Fruit fly (Drosophila melanogaster) S2 (cell line): ENCODE data around the gene Pdk1.

Experiments
- CG8478 ChIP-seq: fragments of >200 bp; optimal IDR thresholded peaks from 2 replicates; lab custom pipeline; 2018
- CTCF ChIP-seq, 2 experiments: fragments of >200 bp; optimal IDR thresholded peaks; 2 replicates each; lab custom pipeline; 2018

Pdk1 gene

dm6 chr3L:129311-129816, at the start of gene Pdk1:
Gene Pdk1, plus strand, starts transcription at chr3L:129450.
- TF ChIP-seq CTCF (optimal IDR thresholded peaks at IDR 0.05; lab: Kevin White, UChicago) (no peak), CG8478 (lab: Kevin White, UChicago) (no peak)

dm6 chr3L:82929-83328, 46.3 kb upstream of the Pdk1 start:
- TF ChIP-seq CG8478 (lab: Kevin White, UChicago) (no peak), CTCF (optimal IDR thresholded peaks at IDR 0.05; lab: Kevin White, UChicago) (no peak)

DNA sequence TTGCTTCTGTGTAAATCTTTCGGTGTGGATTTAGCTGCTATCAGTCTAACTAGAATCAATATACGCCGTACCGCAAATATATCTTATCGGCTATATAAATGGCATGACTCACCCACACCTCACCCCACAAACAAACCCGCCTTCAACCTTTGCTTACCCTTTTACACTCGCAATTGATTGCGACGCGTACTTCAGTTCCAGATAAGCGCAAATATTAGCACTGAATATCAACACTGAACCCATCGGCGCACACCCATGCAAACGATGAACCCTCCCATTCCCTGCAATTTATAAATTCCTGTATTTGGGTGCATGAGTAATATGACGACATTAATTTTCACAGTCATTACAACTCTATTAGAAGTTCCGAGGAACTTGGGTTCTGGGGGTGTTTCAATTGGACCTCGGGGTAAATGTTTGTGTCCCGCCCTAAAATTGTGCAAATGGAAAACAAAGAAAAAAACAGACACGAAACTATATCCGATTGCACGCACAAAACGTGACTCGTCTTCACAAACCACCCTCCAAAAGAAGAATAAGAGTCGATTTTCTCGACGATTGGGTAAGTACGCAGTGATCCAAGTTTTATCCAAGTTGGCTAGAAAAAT, 43.9 kb upstream of the Pdk1 start:
- no peak for TF ChIP-seq CG8478 (lab: Kevin White, UChicago)
- no peak for TF ChIP-seq CTCF (optimal IDR thresholded peaks at IDR 0.05; lab: Kevin White, UChicago)

DNA sequence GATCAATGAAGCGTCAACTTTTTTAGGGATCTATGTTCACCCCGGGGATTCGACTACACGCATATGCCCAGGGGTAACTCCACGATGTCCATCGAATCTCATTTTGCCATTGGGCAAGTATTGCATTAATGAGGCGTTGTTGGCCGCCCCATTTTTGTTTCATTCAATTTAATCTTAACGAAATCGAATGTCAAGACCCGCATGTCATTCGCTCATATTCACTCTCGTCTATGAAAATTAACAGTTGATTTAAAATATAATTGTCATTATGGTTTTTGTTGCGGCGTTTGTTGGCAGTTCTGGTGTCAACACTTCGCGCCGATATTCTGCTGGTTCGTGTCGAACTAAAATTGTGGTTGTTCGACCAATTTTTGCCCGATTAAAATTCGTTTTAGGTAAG, 42.3 kb upstream of the Pdk1 start:
- no peak for TF ChIP-seq CG8478 (lab: Kevin White, UChicago)
- TF ChIP-seq CTCF (optimal IDR thresholded peaks at IDR 0.05; lab: Kevin White, UChicago), result no peak

DNA sequence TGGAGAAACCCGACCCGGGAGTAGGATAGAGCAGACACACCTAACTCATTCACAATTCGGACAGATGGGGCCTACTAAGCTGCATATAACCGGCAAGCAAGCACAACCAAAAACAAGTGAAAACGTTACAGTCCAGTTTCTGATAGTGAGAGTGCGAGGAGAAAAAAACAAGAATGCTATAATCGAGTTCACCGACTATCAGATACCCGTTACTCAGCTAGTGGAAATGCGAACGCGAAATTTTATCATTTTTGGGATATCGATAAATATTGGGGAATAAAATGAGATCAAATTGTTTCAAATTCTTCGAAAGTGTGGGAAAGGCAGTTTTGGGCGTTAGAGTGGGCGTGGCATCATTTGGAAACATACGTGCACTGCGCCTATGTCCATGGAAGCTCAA, 38.4 kb upstream of the Pdk1 start:
- TF ChIP-seq CG8478 (lab: Kevin White, UChicago) (no peak), CTCF (optimal IDR thresholded peaks at IDR 0.05; lab: Kevin White, UChicago) (no peak)

DNA sequence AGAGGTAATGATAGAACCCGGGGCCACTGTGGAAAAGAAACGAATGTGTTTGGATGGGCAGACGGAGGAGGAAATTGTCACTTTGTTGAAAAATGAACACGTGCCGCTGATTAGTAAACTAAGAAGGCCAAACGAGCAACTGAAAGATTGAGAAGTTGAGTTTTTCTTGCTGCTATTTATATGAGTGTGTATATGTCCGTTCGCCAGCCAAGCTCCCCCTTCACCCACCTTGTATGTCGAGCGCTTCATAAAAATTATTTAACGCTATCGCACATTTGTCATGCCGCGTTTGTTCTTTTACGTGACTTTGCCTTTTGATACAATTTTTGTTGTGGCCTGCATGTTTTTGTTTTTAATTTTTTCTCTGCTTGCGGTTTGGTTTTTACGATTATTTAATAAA, 37.3 kb upstream of the Pdk1 start:
- TF ChIP-seq CG8478 (lab: Kevin White, UChicago) (no peak), CTCF (optimal IDR thresholded peaks at IDR 0.05; lab: Kevin White, UChicago) (no peak)

- TF ChIP-seq CTCF (optimal IDR thresholded peaks at IDR 0.05; lab: Kevin White, UChicago) (no peak), CG8478 (lab: Kevin White, UChicago) (no peak)
Observed at dm6 chr3L:93562-93961, 35.7 kb upstream of the Pdk1 start.

- TF ChIP-seq CTCF (optimal IDR thresholded peaks at IDR 0.05; lab: Kevin White, UChicago) (no peak), CG8478 (lab: Kevin White, UChicago) (no peak)
Observed at dm6 chr3L:94062-94461, 35.2 kb upstream of the Pdk1 start.

DNA sequence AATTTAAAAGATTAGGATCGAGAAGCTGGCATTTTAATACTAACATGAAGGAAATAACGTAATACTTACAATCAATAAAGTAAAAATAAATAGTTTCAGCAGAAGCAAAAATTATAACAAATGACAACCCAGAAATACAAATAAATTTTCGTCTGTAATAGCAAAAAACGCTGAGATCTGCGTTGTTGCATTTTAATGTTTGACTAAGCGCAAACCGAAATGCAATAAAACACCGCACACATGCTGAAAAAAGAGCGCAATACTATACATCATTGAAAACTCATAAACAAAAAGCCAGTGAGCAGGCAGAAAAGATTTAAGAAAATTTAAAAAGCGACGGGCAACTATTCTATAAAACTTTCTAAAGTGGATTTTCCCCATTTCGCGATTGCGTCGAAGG, 34.4 kb upstream of the Pdk1 start:
- TF ChIP-seq CTCF (optimal IDR thresholded peaks at IDR 0.05; lab: Kevin White, UChicago) (no peak), CG8478 (lab: Kevin White, UChicago) (no peak)

- TF ChIP-seq CTCF (optimal IDR thresholded peaks at IDR 0.05; lab: Kevin White, UChicago) (no peak), CG8478 (lab: Kevin White, UChicago) (no peak)
Observed at dm6 chr3L:95425-96139, 33.7 kb upstream of the Pdk1 start.

- no peak for TF ChIP-seq CTCF (optimal IDR thresholded peaks at IDR 0.05; lab: Kevin White, UChicago)
- no peak for TF ChIP-seq CG8478 (lab: Kevin White, UChicago)
Observed at dm6 chr3L:97823-98222, 31.4 kb upstream of the Pdk1 start.

- no peak for TF ChIP-seq CTCF (optimal IDR thresholded peaks at IDR 0.05; lab: Kevin White, UChicago)
- no peak for TF ChIP-seq CG8478 (lab: Kevin White, UChicago)
Observed at dm6 chr3L:98275-98674, 31.0 kb upstream of the Pdk1 start, which contains the start of gene CG12483. Gene CG12483, minus strand, starts transcription at chr3L:98375.

DNA sequence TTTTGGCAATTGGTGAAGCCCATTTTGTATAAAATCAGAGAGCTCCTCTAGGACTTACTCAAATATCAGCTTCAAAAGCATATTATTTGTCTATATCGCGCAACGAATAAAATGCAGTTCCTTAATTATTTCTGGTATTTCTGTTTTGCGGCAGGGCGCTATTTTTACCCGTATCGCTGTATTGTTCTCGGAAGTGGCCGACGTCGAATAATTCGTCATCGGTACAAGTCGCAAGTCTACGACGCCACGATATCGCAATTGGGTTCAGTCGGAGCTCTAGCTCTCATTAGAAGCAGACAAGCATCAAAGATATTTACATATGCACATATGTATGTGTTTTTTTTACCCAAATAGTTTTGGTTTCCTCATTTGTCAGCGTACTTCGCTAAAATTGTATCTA, 25.2 kb upstream of the Pdk1 start:
- TF ChIP-seq CTCF (optimal IDR thresholded peaks at IDR 0.05; lab: Kevin White, UChicago) (no peak), CG8478 (lab: Kevin White, UChicago) (no peak)

- TF ChIP-seq CG8478 (lab: Kevin White, UChicago), result no peak
- TF ChIP-seq CTCF (optimal IDR thresholded peaks at IDR 0.05; lab: Kevin White, UChicago), result no peak
Observed at dm6 chr3L:109058-109457, 20.2 kb upstream of the Pdk1 start.

DNA sequence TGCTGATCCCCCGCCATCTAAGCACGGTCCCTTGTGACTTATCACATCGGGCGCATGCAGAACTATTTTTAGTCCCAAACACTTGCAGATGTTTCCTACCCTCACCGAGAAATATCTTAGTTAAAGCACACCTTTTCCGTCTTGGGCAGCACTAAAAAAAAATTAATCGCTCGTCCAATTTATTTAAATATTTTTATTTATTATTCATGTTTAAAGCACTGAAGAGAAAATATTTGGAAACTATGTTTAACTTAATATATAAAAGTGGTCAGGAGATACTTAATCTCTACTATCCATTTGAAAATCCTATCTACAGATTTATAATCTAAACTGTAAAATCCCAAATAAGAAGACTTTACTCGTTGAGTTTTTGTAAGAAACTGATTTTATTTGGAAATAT, 19.3 kb upstream of the Pdk1 start:
- TF ChIP-seq CTCF (optimal IDR thresholded peaks at IDR 0.05; lab: Kevin White, UChicago), result no peak
- no peak for TF ChIP-seq CG8478 (lab: Kevin White, UChicago)

DNA sequence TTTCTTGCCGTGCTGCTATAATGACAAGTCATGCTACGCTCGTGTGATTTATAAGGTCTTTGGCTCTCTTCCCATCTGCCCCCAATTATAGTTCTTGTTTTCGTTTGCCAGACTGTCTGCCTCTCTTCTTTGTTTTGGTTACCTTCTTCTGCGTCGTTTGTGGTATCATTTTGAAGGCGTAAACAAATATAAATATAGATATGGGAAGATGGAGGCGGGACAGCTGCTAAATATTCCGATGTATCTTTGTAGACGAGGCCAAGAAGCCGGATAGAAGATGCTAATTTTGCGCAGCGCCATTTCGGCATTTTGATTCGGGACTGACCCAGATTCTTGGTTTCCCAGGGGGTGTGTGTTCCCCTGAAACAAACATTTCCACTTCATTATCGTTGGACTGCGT, 9.9 kb upstream of the Pdk1 start:
- TF ChIP-seq CTCF (optimal IDR thresholded peaks at IDR 0.05; lab: Kevin White, UChicago) (no peak), CG8478 (lab: Kevin White, UChicago) (no peak)
